Fruit fly (Drosophila melanogaster) whole organism: ENCODE data around the gene CG31391.

ENCODE experiments used
- CG8478 ChIP-seq: fragments of >200 bp; optimal IDR thresholded peaks from 2 replicates; lab custom pipeline; 2018; ENCODE audit warnings: inconsistent platforms
- Dll ChIP-seq: fragments of >200 bp; optimal IDR thresholded peaks from 2 replicates; lab custom pipeline; 2017
- EcR ChIP-seq, 2 experiments: fragments of >200 bp; optimal IDR thresholded peaks; 2 replicates each; lab custom pipeline; 2017; ENCODE audit warnings: missing biosample characterization in 2 of 2, missing genetic modification characterization in 2 of 2, missing genetic modification reagents in 2 of 2
- pan ChIP-seq: fragments of >200 bp; optimal IDR thresholded peaks from 2 replicates; lab custom pipeline; 2017
- psq ChIP-seq: fragments of >200 bp; optimal IDR thresholded peaks from 2 replicates; lab custom pipeline; 2017
- usp ChIP-seq: fragments of >200 bp; optimal IDR thresholded peaks from 2 replicates; lab custom pipeline; 2017; ENCODE audit warnings: missing biosample characterization, missing genetic modification characterization, mixed read lengths

Gene CG31391

dm6 chr3R:10677245-10677902 is 27.5 kb downstream of the CG31391 start, which contains the start of gene CG6465:
Gene CG6465 (minus strand): TSS chr3R:10677251.
- TF ChIP-seq psq (lab: Kevin White, UChicago) (no peak), EcR (GFP tag; optimal IDR thresholded peaks at IDR 0.05; lab: Kevin White, UChicago) (peak; percentile 57 to 89)

- TF ChIP-seq usp (no peak), CG8478 (lab: Kevin White, UChicago) (no peak), EcR (GFP tag; optimal IDR thresholded peaks at IDR 0.05; lab: Kevin White, UChicago) (no peak), psq (lab: Kevin White, UChicago) (no peak), pan (lab: Kevin White, UChicago) (no peak), Dll (lab: Kevin White, UChicago) (no peak)
Measured at dm6 chr3R:10675101-10675500, 29.8 kb downstream of the CG31391 start.

- TF ChIP-seq EcR (GFP tag; optimal IDR thresholded peaks at IDR 0.05; lab: Kevin White, UChicago) (no peak), Dll (lab: Kevin White, UChicago) (no peak), CG8478 (lab: Kevin White, UChicago) (no peak), usp (no peak), psq (lab: Kevin White, UChicago) (no peak), pan (lab: Kevin White, UChicago) (no peak)
Measured at dm6 chr3R:10673571-10673970, 31.3 kb downstream of the CG31391 start.

dm6 chr3R:10672680-10673079 is 32.2 kb downstream of the CG31391 start:
- TF ChIP-seq CG8478 (lab: Kevin White, UChicago) (no peak), pan (lab: Kevin White, UChicago) (no peak), Dll (lab: Kevin White, UChicago) (no peak), psq (lab: Kevin White, UChicago) (no peak), usp (no peak), EcR (GFP tag; optimal IDR thresholded peaks at IDR 0.05; lab: Kevin White, UChicago) (no peak)

dm6 chr3R:10669950-10670349 is 34.9 kb downstream of the CG31391 start:
- no peak for TF ChIP-seq psq (lab: Kevin White, UChicago)

dm6 chr3R:10667964-10668363 is 36.9 kb downstream of the CG31391 start:
- TF ChIP-seq CG8478 (lab: Kevin White, UChicago), result no peak
- no peak for TF ChIP-seq Dll (lab: Kevin White, UChicago)
- no peak for TF ChIP-seq EcR (GFP tag; optimal IDR thresholded peaks at IDR 0.05; lab: Kevin White, UChicago)
- no peak for TF ChIP-seq pan (lab: Kevin White, UChicago)
- no peak for TF ChIP-seq psq (lab: Kevin White, UChicago)
- no peak for TF ChIP-seq usp

dm6 chr3R:10664942-10665341 is 39.9 kb downstream of the CG31391 start:
- TF ChIP-seq CG8478 (lab: Kevin White, UChicago) (peak; percentile 39), pan (lab: Kevin White, UChicago) (no peak)

- TF ChIP-seq EcR (GFP tag; optimal IDR thresholded peaks at IDR 0.05; lab: Kevin White, UChicago) (no peak), CG8478 (lab: Kevin White, UChicago) (no peak), pan (lab: Kevin White, UChicago) (no peak), usp (no peak), psq (lab: Kevin White, UChicago) (no peak), Dll (lab: Kevin White, UChicago) (no peak)
Measured at dm6 chr3R:10661098-10661497, 43.8 kb downstream of the CG31391 start.

- TF ChIP-seq psq (lab: Kevin White, UChicago), result no peak
- TF ChIP-seq CG8478 (lab: Kevin White, UChicago), result no peak
- no peak for TF ChIP-seq EcR (GFP tag; optimal IDR thresholded peaks at IDR 0.05; lab: Kevin White, UChicago)
- no peak for TF ChIP-seq pan (lab: Kevin White, UChicago)
- TF ChIP-seq usp, result no peak
- TF ChIP-seq Dll (lab: Kevin White, UChicago), result no peak
Measured at dm6 chr3R:10659563-10659962, 45.3 kb downstream of the CG31391 start.

- TF ChIP-seq CG8478 (lab: Kevin White, UChicago) (no peak), EcR (GFP tag; optimal IDR thresholded peaks at IDR 0.05; lab: Kevin White, UChicago) (no peak), usp (no peak), psq (lab: Kevin White, UChicago) (no peak), pan (lab: Kevin White, UChicago) (no peak), Dll (lab: Kevin White, UChicago) (no peak)
Measured at dm6 chr3R:10658783-10659182, 46.1 kb downstream of the CG31391 start.

- TF ChIP-seq EcR (GFP tag; optimal IDR thresholded peaks at IDR 0.05; lab: Kevin White, UChicago) (no peak), psq (lab: Kevin White, UChicago) (no peak)
Measured at dm6 chr3R:10656578-10656977, 48.3 kb downstream of the CG31391 start.

dm6 chr3R:10655968-10656367 is 48.9 kb downstream of the CG31391 start:
- TF ChIP-seq EcR (GFP tag; optimal IDR thresholded peaks at IDR 0.05; lab: Kevin White, UChicago) (no peak), Dll (lab: Kevin White, UChicago) (no peak), usp (no peak), pan (lab: Kevin White, UChicago) (no peak), psq (lab: Kevin White, UChicago) (no peak), CG8478 (lab: Kevin White, UChicago) (no peak)

- TF ChIP-seq pan (lab: Kevin White, UChicago), result no peak
- TF ChIP-seq psq (lab: Kevin White, UChicago), result no peak
- no peak for TF ChIP-seq Dll (lab: Kevin White, UChicago)
- TF ChIP-seq CG8478 (lab: Kevin White, UChicago), result no peak
- TF ChIP-seq usp, result no peak
- no peak for TF ChIP-seq EcR (GFP tag; optimal IDR thresholded peaks at IDR 0.05; lab: Kevin White, UChicago)
Measured at dm6 chr3R:10654642-10655041, 50.2 kb downstream of the CG31391 start.
